Fruit fly (Drosophila melanogaster) whole organism, prepupa: ENCODE data around the gene st.

ENCODE experiments used
- Blimp-1 ChIP-seq: fragments of 200-800 bp; sonication (Bioruptor generic); optimal IDR thresholded peaks from 3 replicates; lab custom pipeline; 2017; ENCODE audit warnings: missing biosample characterization, missing genetic modification characterization, mild to moderate bottlenecking, moderate library complexity, missing genetic modification reagents
- CG10631 ChIP-seq: fragments of 200-800 bp; sonication (Bioruptor generic); optimal IDR thresholded peaks from 2 replicates; lab custom pipeline; 2016; ENCODE audit warnings: missing biosample characterization, missing genetic modification characterization
- CG11294 ChIP-seq: fragments of 200-800 bp; sonication (Bioruptor generic); IDR thresholded peaks from 2 replicates; pipeline ENCODE4 v1.3.6; 2022; ENCODE audit warnings: missing biosample characterization, missing genetic modification characterization
- CG11762 ChIP-seq: fragments of 200-800 bp; sonication (Bioruptor generic); optimal IDR thresholded peaks from 3 replicates; lab custom pipeline; 2016; ENCODE audit warnings: missing biosample characterization, missing genetic modification characterization; ENCODE audit not compliant: insufficient read depth
- CG11902 ChIP-seq: fragments of 200-800 bp; sonication (Bioruptor generic); optimal IDR thresholded peaks from 3 replicates; lab custom pipeline; 2016; ENCODE audit warnings: missing biosample characterization, missing genetic modification characterization
- CG15336 ChIP-seq: fragments of 200-800 bp; sonication (Bioruptor generic); IDR thresholded peaks from 2 replicates; pipeline ENCODE4 v1.3.6; 2022; ENCODE audit warnings: missing biosample characterization, missing genetic modification characterization
- CG16779 ChIP-seq: fragments of 200-800 bp; sonication (Bioruptor generic); optimal IDR thresholded peaks from 3 replicates; lab custom pipeline; 2017; ENCODE audit warnings: missing biosample characterization, mild to moderate bottlenecking, missing genetic modification characterization
- CG3032 ChIP-seq: fragments of 200-800 bp; optimal IDR thresholded peaks from 2 replicates; lab custom pipeline; 2019; ENCODE audit warnings: missing biosample characterization, mild to moderate bottlenecking, missing genetic modification characterization, moderate library complexity
- CG31627 ChIP-seq: fragments of 200-800 bp; sonication (Bioruptor generic); optimal IDR thresholded peaks from 3 replicates; lab custom pipeline; 2016; ENCODE audit warnings: missing biosample characterization, missing genetic modification characterization
- CG32006 ChIP-seq: fragments of 200-800 bp; sonication (Bioruptor generic); optimal IDR thresholded peaks from 3 replicates; lab custom pipeline; 2017; ENCODE audit warnings: missing biosample characterization, mild to moderate bottlenecking, missing genetic modification characterization
- CG3919 ChIP-seq: fragments of 200-800 bp; sonication (Bioruptor generic); optimal IDR thresholded peaks from 3 replicates; lab custom pipeline; 2016; ENCODE audit warnings: missing biosample characterization, missing genetic modification characterization
- CG4318 ChIP-seq: fragments of 200-800 bp; sonication (Bioruptor generic); optimal IDR thresholded peaks from 3 replicates; lab custom pipeline; 2017; ENCODE audit warnings: missing biosample characterization, mild to moderate bottlenecking, missing genetic modification characterization
- CG6163 ChIP-seq: fragments of 200-800 bp; sonication (Bioruptor generic); IDR thresholded peaks from 3 replicates; pipeline ENCODE4 v1.3.6; 2022; ENCODE audit warnings: missing biosample characterization, missing genetic modification characterization
- CG6276 ChIP-seq: fragments of 200-800 bp; sonication (Bioruptor generic); optimal IDR thresholded peaks from 2 replicates; lab custom pipeline; 2017; ENCODE audit warnings: missing biosample characterization, mild to moderate bottlenecking, missing genetic modification characterization
- CG6792 ChIP-seq: fragments of 200-800 bp; sonication (Bioruptor generic); optimal IDR thresholded peaks from 3 replicates; lab custom pipeline; 2016; ENCODE audit warnings: missing biosample characterization, missing genetic modification characterization
- CG6808 ChIP-seq: fragments of 200-800 bp; sonication (Bioruptor generic); optimal IDR thresholded peaks from 3 replicates; lab custom pipeline; 2017; ENCODE audit warnings: missing biosample characterization, missing genetic modification characterization, mild to moderate bottlenecking, moderate library complexity, missing genetic modification reagents
- CG6854 ChIP-seq: fragments of 200-800 bp; sonication (Bioruptor generic); optimal IDR thresholded peaks from 2 replicates; lab custom pipeline; 2017; ENCODE audit warnings: missing biosample characterization, mild to moderate bottlenecking, missing genetic modification characterization
- CG7368 ChIP-seq: fragments of 200-800 bp; sonication (Bioruptor generic); optimal IDR thresholded peaks from 3 replicates; lab custom pipeline; 2016; ENCODE audit warnings: missing biosample characterization, missing genetic modification characterization
- CG8119 ChIP-seq: fragments of 200-800 bp; sonication (Bioruptor generic); IDR thresholded peaks from 3 replicates; pipeline ENCODE4 v1.3.6; 2022; ENCODE audit warnings: missing biosample characterization, missing genetic modification characterization
- CG8319 ChIP-seq: fragments of 200-800 bp; sonication (Bioruptor generic); optimal IDR thresholded peaks from 3 replicates; lab custom pipeline; 2016; ENCODE audit warnings: missing biosample characterization, missing genetic modification characterization
- CG8632 ChIP-seq: fragments of 200-800 bp; sonication (Bioruptor generic); optimal IDR thresholded peaks from 3 replicates; lab custom pipeline; 2016; ENCODE audit warnings: missing biosample characterization, missing genetic modification characterization
- Eip78C ChIP-seq: fragments of 200-800 bp; sonication (Bioruptor generic); peaks from one replicate; lab custom pipeline; 2016; ENCODE audit warnings: missing biosample characterization, missing genetic modification characterization
- Ets21C ChIP-seq: fragments of 200-800 bp; sonication (Bioruptor generic); optimal IDR thresholded peaks from 3 replicates; lab custom pipeline; 2016; ENCODE audit warnings: missing biosample characterization, missing genetic modification characterization
- Gug ChIP-seq: fragments of 200-800 bp; sonication (Bioruptor generic); IDR thresholded peaks from 2 replicates; pipeline ENCODE4 v1.3.6; 2022; ENCODE audit warnings: missing biosample characterization, missing genetic modification characterization
- Hr39 ChIP-seq: fragments of 200-800 bp; sonication (Bioruptor generic); optimal IDR thresholded peaks from 2 replicates; lab custom pipeline; 2016; ENCODE audit warnings: missing biosample characterization, missing genetic modification characterization
- Hr4 ChIP-seq: fragments of 200-800 bp; sonication (Bioruptor generic); optimal IDR thresholded peaks from 3 replicates; lab custom pipeline; 2016; ENCODE audit warnings: missing biosample characterization, missing genetic modification characterization
- Met ChIP-seq: fragments of 200-800 bp; sonication (Bioruptor generic); optimal IDR thresholded peaks from 3 replicates; lab custom pipeline; 2016; ENCODE audit warnings: missing biosample characterization, missing genetic modification characterization
- OdsH ChIP-seq: fragments of 200-800 bp; sonication (Bioruptor generic); optimal IDR thresholded peaks from 3 replicates; lab custom pipeline; 2016; ENCODE audit warnings: missing biosample characterization, missing genetic modification characterization
- Smox ChIP-seq: fragments of 200-800 bp; sonication (Bioruptor generic); optimal IDR thresholded peaks from 3 replicates; lab custom pipeline; 2016; ENCODE audit warnings: missing biosample characterization, missing genetic modification characterization
- Sox102F ChIP-seq: fragments of 200-800 bp; sonication (Bioruptor generic); optimal IDR thresholded peaks from 2 replicates; lab custom pipeline; 2016; ENCODE audit warnings: missing biosample characterization, mild to moderate bottlenecking, missing genetic modification characterization
- Sox15 ChIP-seq: fragments of 200-800 bp; sonication (Bioruptor generic); optimal IDR thresholded peaks from 3 replicates; lab custom pipeline; 2016; ENCODE audit warnings: missing biosample characterization, missing genetic modification characterization
- achi ChIP-seq: fragments of 200-800 bp; sonication (Bioruptor generic); optimal IDR thresholded peaks from 3 replicates; lab custom pipeline; 2016; ENCODE audit warnings: missing biosample characterization, missing genetic modification characterization
- acj6 ChIP-seq: fragments of 200-800 bp; sonication (Bioruptor generic); optimal IDR thresholded peaks from 3 replicates; lab custom pipeline; 2016; ENCODE audit warnings: missing biosample characterization, missing genetic modification characterization
- cyc ChIP-seq: fragments of 200-800 bp; sonication (Bioruptor generic); optimal IDR thresholded peaks from 3 replicates; lab custom pipeline; 2016; ENCODE audit warnings: missing biosample characterization, missing genetic modification characterization
- dac ChIP-seq: fragments of 200-800 bp; sonication (Bioruptor generic); optimal IDR thresholded peaks from 2 replicates; lab custom pipeline; 2017; ENCODE audit warnings: missing biosample characterization, mild to moderate bottlenecking, missing genetic modification characterization
- dsx ChIP-seq: fragments of 200-800 bp; optimal IDR thresholded peaks from 3 replicates; lab custom pipeline; 2019; ENCODE audit warnings: missing biosample characterization, mild to moderate bottlenecking, missing genetic modification characterization, moderate library complexity; ENCODE audit not compliant: poor library complexity, severe bottlenecking
- eg ChIP-seq: fragments of 200-800 bp; sonication (Bioruptor generic); IDR thresholded peaks from 3 replicates; pipeline ENCODE4 v1.3.6; 2022; ENCODE audit warnings: missing biosample characterization, missing genetic modification characterization
- esn ChIP-seq: fragments of 200-800 bp; sonication (Bioruptor generic); optimal IDR thresholded peaks from 2 replicates; lab custom pipeline; 2016; ENCODE audit warnings: missing biosample characterization, mild to moderate bottlenecking, missing genetic modification characterization, moderate library complexity
- fd59A ChIP-seq: fragments of 200-800 bp; sonication (Bioruptor generic); optimal IDR thresholded peaks from 2 replicates; lab custom pipeline; 2017; ENCODE audit warnings: missing biosample characterization, mild to moderate bottlenecking, missing genetic modification characterization, missing genetic modification reagents
- fkh ChIP-seq: fragments of 200-800 bp; sonication (Bioruptor generic); optimal IDR thresholded peaks from 3 replicates; lab custom pipeline; 2017; ENCODE audit warnings: missing biosample characterization, mild to moderate bottlenecking, missing genetic modification characterization, moderate library complexity
- net ChIP-seq: fragments of 200-800 bp; sonication (Bioruptor generic); optimal IDR thresholded peaks from 3 replicates; lab custom pipeline; 2016; ENCODE audit warnings: missing biosample characterization, missing genetic modification characterization
- pdm3 ChIP-seq: fragments of 200-800 bp; sonication (Bioruptor generic); optimal IDR thresholded peaks from 3 replicates; lab custom pipeline; 2016; ENCODE audit warnings: missing biosample characterization, missing genetic modification characterization
- salr ChIP-seq, 2 experiments: fragments of 200-800 bp; sonication (Bioruptor generic); optimal IDR thresholded peaks; 3 replicates each; lab custom pipeline; 2016 to 2018; ENCODE audit warnings: missing biosample characterization in 2 of 2, missing genetic modification characterization in 2 of 2, mild to moderate bottlenecking in 1 of 2
- spab ChIP-seq: fragments of 200-800 bp; sonication (Bioruptor generic); optimal IDR thresholded peaks from 2 replicates; lab custom pipeline; 2017; ENCODE audit warnings: missing biosample characterization, mild to moderate bottlenecking, missing genetic modification characterization, missing genetic modification reagents
- ss ChIP-seq, 2 experiments: fragments of 200-800 bp; sonication (Bioruptor generic); optimal IDR thresholded peaks; 2 replicates in 1 of 2; 3 replicates in 1 of 2; lab custom pipeline; 2017 to 2018; ENCODE audit warnings: mild to moderate bottlenecking in 2 of 2, missing biosample characterization in 2 of 2, missing genetic modification characterization in 2 of 2, moderate library complexity in 1 of 2
- svp ChIP-seq: fragments of 200-800 bp; sonication (Bioruptor generic); peaks from one replicate; lab custom pipeline; 2016; ENCODE audit warnings: missing biosample characterization, missing genetic modification characterization
- vri ChIP-seq: fragments of 200-800 bp; sonication (Bioruptor generic); optimal IDR thresholded peaks from 3 replicates; lab custom pipeline; 2016; ENCODE audit warnings: missing biosample characterization, mild to moderate bottlenecking, missing genetic modification characterization

The st gene

DNA sequence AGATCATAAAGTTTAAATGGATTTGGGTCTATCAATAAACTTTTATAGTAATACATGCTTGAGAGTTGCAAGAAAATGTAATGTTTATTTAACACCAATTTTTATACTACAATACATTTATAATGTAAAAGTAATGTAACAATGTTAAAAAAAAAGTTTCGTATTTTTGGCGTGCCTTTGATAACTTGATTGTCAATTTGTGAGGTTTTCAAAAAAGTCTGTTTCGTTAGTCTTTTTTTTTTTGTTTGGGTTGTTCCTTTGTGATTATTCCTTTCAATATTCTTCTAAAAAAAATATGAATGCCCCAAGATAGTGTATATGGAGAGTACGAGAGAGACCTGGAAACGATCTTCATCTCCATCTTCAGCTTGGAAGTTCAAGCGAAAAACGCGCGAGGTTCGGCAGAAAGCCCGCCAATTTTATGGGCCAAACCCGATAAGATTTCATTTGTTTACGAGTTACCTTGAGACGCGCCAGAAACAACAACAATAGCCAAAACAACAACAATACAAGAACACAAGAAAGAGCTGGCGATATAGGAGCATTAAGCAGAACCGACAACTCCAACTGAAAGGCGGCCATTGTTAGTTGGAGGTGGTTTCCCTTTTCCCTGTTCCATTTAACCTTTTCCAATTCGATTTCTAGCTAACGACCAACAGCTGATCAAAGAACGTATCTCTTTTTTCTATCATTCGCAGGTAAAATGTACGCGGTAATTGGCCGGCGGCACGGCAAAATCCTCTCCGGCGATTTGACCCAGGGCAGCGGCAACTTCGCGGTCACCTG lies 12.5 kb upstream of the st start (continued):
- TF ChIP-seq CG11762 (GFP tag; lab: Kevin White, UChicago) (peak; percentile 23), achi (GFP tag; lab: Kevin White, UChicago) (no peak), Sox15 (no peak), dac (GFP tag; lab: Kevin White, UChicago) (no peak), CG11294 (GFP tag; lab: Robert Waterston, UW) (no peak), salr (GFP tag; optimal IDR thresholded peaks at IDR 0.05; lab: Kevin White, UChicago) (peak in 1 of 2 experiments; percentile 3), svp (peak; percentile 70), acj6 (GFP tag; lab: Kevin White, UChicago) (peak; percentile 44), Met (GFP tag; lab: Kevin White, UChicago) (peak; percentile 49), CG6808 (peak; percentile 47), CG32006 (GFP tag; lab: Kevin White, UChicago) (no peak), cyc (peak; percentile 32), Blimp-1 (GFP tag; lab: Kevin White, UChicago) (no peak), CG15336 (GFP tag; lab: Robert Waterston, UW) (no peak), CG10631 (GFP tag; lab: Kevin White, UChicago) (peak; percentile 30), vri (no peak)
- TF ChIP-seq, all 60 proteins: peak for 30

DNA sequence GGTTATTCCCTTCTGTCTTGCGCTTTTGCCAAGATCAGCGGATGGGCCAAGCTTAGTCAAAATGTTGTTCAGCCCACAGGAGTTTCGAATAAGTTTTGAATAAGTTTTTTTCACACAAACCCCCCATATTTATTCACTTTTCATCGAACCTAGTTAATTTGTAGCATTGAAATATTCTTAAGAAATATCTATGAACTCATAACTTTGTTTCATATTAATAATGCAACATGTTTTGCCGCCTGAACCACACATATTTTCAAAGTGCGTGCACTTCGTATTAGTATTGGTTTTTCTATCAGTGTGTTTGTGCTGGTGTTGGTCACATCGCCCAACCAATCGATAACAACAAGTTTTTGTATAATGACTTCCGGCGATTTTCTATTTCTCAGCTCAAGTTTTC lies 10.9 kb upstream of the st start:
- TF ChIP-seq spab (no peak), Eip78C (peak; percentile 84), fd59A (GFP tag; lab: Kevin White, UChicago) (no peak), CG11762 (GFP tag; lab: Kevin White, UChicago) (no peak), CG8319 (no peak), CG3919 (GFP tag; lab: Kevin White, UChicago) (peak; percentile 48), OdsH (GFP tag; lab: Kevin White, UChicago) (no peak), CG8119 (GFP tag; lab: Robert Waterston, UW) (peak; percentile 46; the same call in 1 of the 3 replicates), Ets21C (GFP tag; lab: Kevin White, UChicago) (no peak), Hr39 (GFP tag; lab: Kevin White, UChicago) (no peak), CG3032 (tag; lab: Kevin White, UChicago) (no peak), CG6163 (GFP tag; lab: Robert Waterston, UW) (peak; percentile 77), svp (peak; percentile 63), CG6276 (GFP tag; lab: Kevin White, UChicago) (peak; percentile 1), eg (GFP tag; lab: Robert Waterston, UW) (peak; percentile 73), fkh (GFP tag; lab: Kevin White, UChicago) (no peak), CG15336 (GFP tag; lab: Robert Waterston, UW) (no peak), dac (GFP tag; lab: Kevin White, UChicago) (no peak), CG6792 (no peak), CG16779 (tag; lab: Kevin White, UChicago) (no peak), Sox15 (no peak), Hr4 (GFP tag; lab: Kevin White, UChicago) (peak; percentile 2), CG32006 (GFP tag; lab: Kevin White, UChicago) (peak; percentile 29), salr (GFP tag; optimal IDR thresholded peaks at IDR 0.05; lab: Kevin White, UChicago) (no peak), CG10631 (GFP tag; lab: Kevin White, UChicago) (peak; percentile 15), ss (GFP tag; optimal IDR thresholded peaks at IDR 0.05; lab: Kevin White, UChicago) (no peak), acj6 (GFP tag; lab: Kevin White, UChicago) (no peak), CG8632 (GFP tag; lab: Kevin White, UChicago) (no peak), vri (no peak), CG11294 (GFP tag; lab: Robert Waterston, UW) (no peak), dsx (GFP tag; lab: Kevin White, UChicago) (peak; percentile 22), CG31627 (GFP tag; lab: Kevin White, UChicago) (no peak), pdm3 (GFP tag; lab: Kevin White, UChicago) (peak; percentile 21), achi (GFP tag; lab: Kevin White, UChicago) (peak; percentile 6), CG4318 (no peak), CG11902 (GFP tag; lab: Kevin White, UChicago) (no peak), CG6854 (GFP tag; lab: Kevin White, UChicago) (no peak), Gug (GFP tag; lab: Robert Waterston, UW) (peak; percentile 56), net (GFP tag; lab: Kevin White, UChicago) (no peak), Smox (GFP tag; lab: Kevin White, UChicago) (no peak), CG7368 (GFP tag; lab: Kevin White, UChicago) (no peak), esn (GFP tag; lab: Kevin White, UChicago) (peak; percentile 6), Sox102F (GFP tag; lab: Kevin White, UChicago) (no peak)
